Worm (Caenorhabditis elegans) whole organism, L3 larva: ENCODE results near the gene pqn-74.

Experiments used
- ceh-9 ChIP-seq: sonication (generic microtip); optimal IDR thresholded peaks from 2 replicates; lab custom pipeline; 2018; ENCODE audit warnings: missing biosample characterization, missing genetic modification characterization
- elt-3 ChIP-seq, 3 experiments: fragments of 150-350 bp in 1 of 3; sonication (generic microtip) in 2 of 3; optimal IDR thresholded peaks; 2 replicates in 2 of 3; 4 replicates in 1 of 3; lab custom pipeline; 2014 to 2017; ENCODE audit warnings: missing biosample characterization in 3 of 3, missing genetic modification characterization in 3 of 3
- fkh-10 ChIP-seq: sonication (generic microtip); optimal IDR thresholded peaks from 2 replicates; lab custom pipeline; 2017; ENCODE audit warnings: missing biosample characterization, missing genetic modification reagents, missing genetic modification characterization
- nfya-1 ChIP-seq: sonication (generic microtip); optimal IDR thresholded peaks from 2 replicates; lab custom pipeline; 2017; ENCODE audit warnings: missing genetic modification characterization, mild to moderate bottlenecking, missing compliant biosample characterization, antibody characterized with exemption, moderate library complexity; ENCODE audit not compliant: insufficient read depth
- nhr-11 ChIP-seq: fragments of 150-350 bp; optimal IDR thresholded peaks from 2 replicates; lab custom pipeline; 2014; ENCODE audit warnings: missing biosample characterization, missing genetic modification characterization
- nhr-28 ChIP-seq: fragments of 150-350 bp; optimal IDR thresholded peaks from 2 replicates; lab custom pipeline; 2014; ENCODE audit warnings: missing biosample characterization, missing genetic modification characterization
- pqm-1 ChIP-seq: fragments of 150-350 bp; optimal IDR thresholded peaks from 2 replicates; lab custom pipeline; 2017; ENCODE audit warnings: missing biosample characterization, missing genetic modification characterization, inconsistent platforms
- snpc-4 ChIP-seq: fragments of 150-350 bp; optimal IDR thresholded peaks from 2 replicates; lab custom pipeline; 2014; ENCODE audit warnings: missing biosample characterization, missing genetic modification characterization
- zag-1 ChIP-seq: fragments of 150-350 bp; optimal IDR thresholded peaks from 2 replicates; lab custom pipeline; 2014; ENCODE audit warnings: missing biosample characterization, missing genetic modification characterization

ce11 chrIV:13304786-13305185 is 26.4 kb downstream of the pqn-74 start:
- TF ChIP-seq fkh-10 = no peak
- no peak for TF ChIP-seq nhr-28 (tag; lab: Kevin White, UChicago)
- TF ChIP-seq nfya-1 (tag; lab: Kevin White, UChicago) = peak; percentile 76
- TF ChIP-seq ceh-9 = no peak
- no peak for TF ChIP-seq elt-3 (tag; optimal IDR thresholded peaks at IDR 0.05; lab: Kevin White, UChicago)
- TF ChIP-seq nhr-11 (tag; lab: Kevin White, UChicago) = no peak
- TF ChIP-seq pqm-1 (tag; lab: Kevin White, UChicago) = no peak
- no peak for TF ChIP-seq zag-1 (tag; lab: Kevin White, UChicago)
- TF ChIP-seq snpc-4 (tag; lab: Kevin White, UChicago) = no peak
